Fruit fly (Drosophila melanogaster) whole organism, embryonic: Measurements from ENCODE around the gene hyd.

ENCODE experiments used
- CG11093 ChIP-seq: fragments of 200-800 bp; sonication (Bioruptor generic); IDR thresholded peaks from 3 replicates; pipeline ENCODE4 v1.3.6; 2022; ENCODE audit warnings: missing biosample characterization, missing genetic modification characterization
- CG11696 ChIP-seq: fragments of 200-800 bp; sonication (Bioruptor generic); IDR thresholded peaks from 2 replicates; pipeline ENCODE4 v1.3.6; 2022; ENCODE audit warnings: missing biosample characterization, missing genetic modification characterization
- CG11723 ChIP-seq: fragments of 200-800 bp; sonication (Bioruptor generic); optimal IDR thresholded peaks from 2 replicates; lab custom pipeline; 2017; ENCODE audit warnings: missing biosample characterization, mild to moderate bottlenecking, missing genetic modification characterization
- CG14667 ChIP-seq: fragments of 200-800 bp; sonication (Bioruptor generic); IDR thresholded peaks from 2 replicates; pipeline ENCODE4 v1.3.6; 2022; ENCODE audit warnings: missing biosample characterization, missing genetic modification characterization
- CG14710 ChIP-seq: fragments of 200-800 bp; sonication (Bioruptor generic); optimal IDR thresholded peaks from 3 replicates; lab custom pipeline; 2019; ENCODE audit warnings: missing biosample characterization, mild to moderate bottlenecking, missing genetic modification characterization, moderate library complexity
- CG1647 ChIP-seq: fragments of 200-800 bp; sonication (Bioruptor generic); optimal IDR thresholded peaks from 3 replicates; lab custom pipeline; 2016; ENCODE audit warnings: missing biosample characterization, missing genetic modification characterization
- CG17612 ChIP-seq: fragments of 200-800 bp; sonication (Bioruptor generic); IDR thresholded peaks from 2 replicates; pipeline ENCODE4 v1.3.6; 2022; ENCODE audit warnings: missing biosample characterization, missing genetic modification characterization
- CG18599 ChIP-seq: fragments of 200-800 bp; sonication (Bioruptor generic); optimal IDR thresholded peaks from 3 replicates; lab custom pipeline; 2017; ENCODE audit warnings: missing biosample characterization, missing genetic modification characterization, mild to moderate bottlenecking, moderate library complexity, missing genetic modification reagents
- CG2120 ChIP-seq: fragments of 200-800 bp; sonication (Bioruptor generic); optimal IDR thresholded peaks from 3 replicates; lab custom pipeline; 2016; ENCODE audit warnings: missing biosample characterization, missing genetic modification characterization
- CG31388 ChIP-seq: fragments of 200-800 bp; sonication (Bioruptor generic); optimal IDR thresholded peaks from 2 replicates; lab custom pipeline; 2016; ENCODE audit warnings: missing biosample characterization, missing genetic modification characterization
- CG3407 ChIP-seq: fragments of 200-800 bp; sonication (Bioruptor generic); optimal IDR thresholded peaks from 2 replicates; lab custom pipeline; 2018; ENCODE audit warnings: missing biosample characterization, mild to moderate bottlenecking, missing genetic modification characterization
- CG4424 ChIP-seq: fragments of 200-800 bp; sonication (Bioruptor generic); optimal IDR thresholded peaks from 3 replicates; lab custom pipeline; 2016; ENCODE audit warnings: missing biosample characterization, missing genetic modification characterization
- CG6791 ChIP-seq: fragments of 200-800 bp; sonication (Bioruptor generic); IDR thresholded peaks from 3 replicates; pipeline ENCODE4 v1.3.6; 2022; ENCODE audit warnings: missing biosample characterization, missing genetic modification characterization; ENCODE audit not compliant: partially characterized antibody
- CG7357 ChIP-seq: fragments of 200-800 bp; sonication (Bioruptor generic); IDR thresholded peaks from 3 replicates; pipeline ENCODE4 v1.3.6; 2022; ENCODE audit warnings: missing biosample characterization, missing genetic modification characterization
- CG7745 ChIP-seq: fragments of 200-800 bp; sonication (Bioruptor generic); optimal IDR thresholded peaks from 2 replicates; lab custom pipeline; 2018; ENCODE audit warnings: missing biosample characterization, mild to moderate bottlenecking, missing genetic modification characterization, moderate library complexity
- CG7839 ChIP-seq: fragments of 200-800 bp; sonication (Bioruptor generic); optimal IDR thresholded peaks from 3 replicates; lab custom pipeline; 2018; ENCODE audit warnings: missing biosample characterization, mild to moderate bottlenecking, missing genetic modification characterization, moderate library complexity
- CG7928 ChIP-seq: fragments of 200-800 bp; sonication (Bioruptor generic); optimal IDR thresholded peaks from 2 replicates; lab custom pipeline; 2017; ENCODE audit warnings: missing biosample characterization, mild to moderate bottlenecking, missing genetic modification characterization
- CG8765 ChIP-seq: fragments of 200-800 bp; sonication (Bioruptor generic); IDR thresholded peaks from 2 replicates; pipeline ENCODE4 v1.3.6; 2022; ENCODE audit warnings: missing biosample characterization, missing genetic modification characterization
- CG9727 ChIP-seq: fragments of 200-800 bp; sonication (Bioruptor generic); optimal IDR thresholded peaks from 3 replicates; lab custom pipeline; 2017; ENCODE audit warnings: missing biosample characterization, mild to moderate bottlenecking, missing genetic modification characterization
- CG9797 ChIP-seq: fragments of 200-800 bp; sonication (Bioruptor generic); optimal IDR thresholded peaks from 3 replicates; lab custom pipeline; 2018; ENCODE audit warnings: missing biosample characterization, mild to moderate bottlenecking, missing genetic modification characterization
- CHES-1-like ChIP-seq: fragments of 200-800 bp; sonication (Bioruptor generic); optimal IDR thresholded peaks from 2 replicates; lab custom pipeline; 2016; ENCODE audit warnings: missing biosample characterization, missing genetic modification characterization
- Chrac-16 ChIP-seq: fragments of 200-800 bp; sonication (Bioruptor generic); optimal IDR thresholded peaks from 3 replicates; lab custom pipeline; 2016; ENCODE audit warnings: missing biosample characterization, missing genetic modification characterization
- Dfd ChIP-seq, 2 experiments: fragments of >200 bp; optimal IDR thresholded peaks; 2 replicates each; lab custom pipeline; 2017; ENCODE audit warnings: missing biosample characterization in 2 of 2, missing genetic modification characterization in 2 of 2
- HLHmδ ChIP-seq: fragments of 200-800 bp; sonication (Bioruptor generic); optimal IDR thresholded peaks from 2 replicates; lab custom pipeline; 2018; ENCODE audit warnings: missing biosample characterization, mild to moderate bottlenecking, missing genetic modification characterization, moderate library complexity
- Mad ChIP-seq: fragments of 200-800 bp; sonication (Bioruptor generic); optimal IDR thresholded peaks from 2 replicates; lab custom pipeline; 2016; ENCODE audit warnings: missing biosample characterization, missing genetic modification characterization
- Med ChIP-seq: fragments of 200-800 bp; sonication (Bioruptor generic); peaks from one replicate; lab custom pipeline; 2016; ENCODE audit warnings: missing biosample characterization, missing genetic modification characterization, mild to moderate bottlenecking, inconsistent platforms, moderate library complexity
- Meics ChIP-seq: fragments of 200-800 bp; sonication (Bioruptor generic); optimal IDR thresholded peaks from 2 replicates; lab custom pipeline; 2017; ENCODE audit warnings: missing biosample characterization, mild to moderate bottlenecking, missing genetic modification characterization
- NfI ChIP-seq: fragments of 200-800 bp; sonication (Bioruptor generic); optimal IDR thresholded peaks from 3 replicates; lab custom pipeline; 2018; ENCODE audit warnings: missing biosample characterization, mild to moderate bottlenecking, missing genetic modification characterization, moderate library complexity
- Opbp ChIP-seq: fragments of 200-800 bp; sonication (Bioruptor generic); IDR thresholded peaks from 3 replicates; pipeline ENCODE4 v1.3.6; 2022; ENCODE audit warnings: missing biosample characterization, missing genetic modification characterization; ENCODE audit not compliant: partially characterized antibody
- Sox100B ChIP-seq: fragments of 200-800 bp; sonication (Bioruptor generic); optimal IDR thresholded peaks from 3 replicates; lab custom pipeline; 2018; ENCODE audit warnings: missing biosample characterization, mild to moderate bottlenecking, missing genetic modification characterization
- Sry-δ ChIP-seq: fragments of 200-800 bp; sonication (Bioruptor generic); optimal IDR thresholded peaks from 2 replicates; lab custom pipeline; 2016; ENCODE audit warnings: missing biosample characterization, missing genetic modification characterization
- Trl ChIP-seq, 3 experiments: fragments of >200 bp in 2 of 3; fragments of 200-800 bp in 1 of 3; sonication (Bioruptor generic) in 1 of 3; optimal IDR thresholded peaks; 2 replicates in 1 of 3; 3 replicates in 2 of 3; lab custom pipeline; 2016 to 2017; ENCODE audit warnings: missing biosample characterization in 1 of 3, missing genetic modification characterization in 1 of 3
- Vsx1 ChIP-seq: fragments of 200-800 bp; sonication (Bioruptor generic); optimal IDR thresholded peaks from 2 replicates; lab custom pipeline; 2017; ENCODE audit warnings: missing biosample characterization, mild to moderate bottlenecking, missing genetic modification characterization, missing genetic modification reagents
- amos ChIP-seq: fragments of 200-800 bp; sonication (Bioruptor generic); IDR thresholded peaks from 2 replicates; pipeline ENCODE4 v1.3.6; 2022; ENCODE audit warnings: missing biosample characterization, missing genetic modification characterization; ENCODE audit not compliant: partially characterized antibody
- br ChIP-seq: fragments of >200 bp; optimal IDR thresholded peaks from 2 replicates; lab custom pipeline; 2017
- btn ChIP-seq: fragments of 200-800 bp; sonication (Bioruptor generic); optimal IDR thresholded peaks from 2 replicates; lab custom pipeline; 2016; ENCODE audit warnings: missing biosample characterization, missing genetic modification characterization
- chm ChIP-seq: fragments of 200-800 bp; sonication (Bioruptor generic); IDR thresholded peaks from 2 replicates; pipeline ENCODE4 v1.3.6; 2022; ENCODE audit warnings: missing biosample characterization, missing genetic modification characterization
- disco-r ChIP-seq: fragments of 200-800 bp; sonication (Bioruptor generic); optimal IDR thresholded peaks from 2 replicates; lab custom pipeline; 2016; ENCODE audit warnings: missing biosample characterization, missing genetic modification characterization
- emc ChIP-seq: fragments of 200-800 bp; sonication (Bioruptor generic); optimal IDR thresholded peaks from 2 replicates; lab custom pipeline; 2016; ENCODE audit warnings: missing biosample characterization, missing genetic modification characterization
- fd96Cb ChIP-seq: fragments of 200-800 bp; sonication (Bioruptor generic); optimal IDR thresholded peaks from 2 replicates; lab custom pipeline; 2018; ENCODE audit warnings: missing biosample characterization, mild to moderate bottlenecking, missing genetic modification characterization, moderate library complexity
- gt ChIP-seq: fragments of 200-800 bp; sonication (Bioruptor generic); IDR thresholded peaks from 2 replicates; pipeline ENCODE4 v1.3.6; 2022; ENCODE audit warnings: missing biosample characterization, missing genetic modification characterization
- insv ChIP-seq, 2 experiments: fragments of 200-800 bp; sonication (Bioruptor generic); optimal IDR thresholded peaks; 3 replicates each; lab custom pipeline; 2016 to 2018; ENCODE audit warnings: missing biosample characterization in 2 of 2, missing genetic modification characterization in 2 of 2
- kni ChIP-seq: fragments of 200-800 bp; sonication (Bioruptor generic); optimal IDR thresholded peaks from 3 replicates; lab custom pipeline; 2017; ENCODE audit warnings: mild to moderate bottlenecking, missing biosample characterization, missing genetic modification reagents, missing genetic modification characterization
- lmd ChIP-seq: fragments of 200-800 bp; sonication (Bioruptor generic); IDR thresholded peaks from 2 replicates; pipeline ENCODE4 v1.3.6; 2022; ENCODE audit warnings: missing biosample characterization, missing genetic modification characterization
- nmo ChIP-seq: fragments of 200-800 bp; sonication (Bioruptor generic); optimal IDR thresholded peaks from 2 replicates; lab custom pipeline; 2018; ENCODE audit warnings: missing biosample characterization, mild to moderate bottlenecking, missing genetic modification characterization, moderate library complexity
- pzg ChIP-seq: fragments of 200-800 bp; sonication (Bioruptor generic); optimal IDR thresholded peaks from 3 replicates; lab custom pipeline; 2018; ENCODE audit warnings: missing biosample characterization, mild to moderate bottlenecking, missing genetic modification characterization, moderate library complexity
- row ChIP-seq: fragments of 200-800 bp; sonication (Bioruptor generic); IDR thresholded peaks from 3 replicates; pipeline ENCODE4 v1.3.6; 2022; ENCODE audit warnings: missing biosample characterization, missing genetic modification characterization
- scrt ChIP-seq: fragments of 200-800 bp; sonication (Bioruptor generic); optimal IDR thresholded peaks from 2 replicates; lab custom pipeline; 2018; ENCODE audit warnings: missing biosample characterization, mild to moderate bottlenecking, missing genetic modification characterization, moderate library complexity
- sens-2 ChIP-seq: fragments of 200-800 bp; sonication (Bioruptor generic); IDR thresholded peaks from 2 replicates; pipeline ENCODE4 v1.3.6; 2022; ENCODE audit warnings: missing biosample characterization, missing genetic modification characterization
- seq ChIP-seq: fragments of 200-800 bp; sonication (Bioruptor generic); IDR thresholded peaks from 2 replicates; pipeline ENCODE4 v1.3.6; 2022; ENCODE audit warnings: missing biosample characterization, missing genetic modification characterization
- trh ChIP-seq: fragments of 200-800 bp; sonication (Bioruptor generic); optimal IDR thresholded peaks from 2 replicates; lab custom pipeline; 2016; ENCODE audit warnings: missing biosample characterization, missing genetic modification characterization
- zen ChIP-seq: fragments of 200-800 bp; sonication (Bioruptor generic); optimal IDR thresholded peaks from 3 replicates; lab custom pipeline; 2018; ENCODE audit warnings: missing biosample characterization, mild to moderate bottlenecking, missing genetic modification characterization, moderate library complexity

Gene hyd

DNA sequence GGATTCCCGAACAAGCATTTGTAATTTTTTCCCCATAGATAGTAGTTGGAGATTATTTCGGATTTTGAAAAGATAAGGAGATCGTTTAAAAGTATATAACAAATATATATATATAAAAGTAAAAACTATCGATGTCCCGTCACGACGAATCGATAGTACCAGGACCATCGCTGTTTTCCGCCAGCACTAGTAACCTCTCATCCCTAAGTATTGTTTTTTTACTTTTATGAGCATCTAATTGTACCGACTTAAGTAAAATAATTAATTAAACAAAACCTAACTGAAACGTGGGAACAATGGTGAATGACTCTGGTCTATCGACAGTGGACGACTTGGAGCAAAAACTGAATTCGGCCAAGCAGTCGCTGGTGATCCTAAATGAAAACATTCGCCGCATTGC lies 15.3 kb upstream of the hyd start, which contains the start of gene Pnn (continued):
- TF ChIP-seq Mad (GFP tag; lab: Kevin White, UChicago): no peak
- peak; percentile 39 for TF ChIP-seq zen (tag; lab: Kevin White, UChicago)
- TF ChIP-seq gt (GFP tag; lab: Robert Waterston, UW): no peak
- TF ChIP-seq CG7357 (GFP tag; lab: Robert Waterston, UW): no peak
- peak; percentile 93 for TF ChIP-seq amos (GFP tag; lab: Robert Waterston, UW)
- TF ChIP-seq CG11093 (GFP tag; lab: Robert Waterston, UW): no peak
- TF ChIP-seq insv (GFP tag; optimal IDR thresholded peaks at IDR 0.05; lab: Kevin White, UChicago): no peak
- TF ChIP-seq scrt (GFP tag; lab: Kevin White, UChicago): no peak
- TF ChIP-seq CG6791 (GFP tag; lab: Robert Waterston, UW): peak; percentile 88
- TF ChIP-seq Sry-δ (GFP tag; lab: Kevin White, UChicago): peak; percentile 83
- no peak for TF ChIP-seq Vsx1 (GFP tag; lab: Kevin White, UChicago)
- no peak for TF ChIP-seq CG7928
- no peak for TF ChIP-seq HLHmδ (GFP tag; lab: Kevin White, UChicago)
- TF ChIP-seq CG11696 (GFP tag; lab: Robert Waterston, UW): no peak
- no peak for TF ChIP-seq CG14667 (GFP tag; lab: Robert Waterston, UW)
- TF ChIP-seq Sox100B (GFP tag; lab: Kevin White, UChicago): peak; percentile 6
- no peak for TF ChIP-seq chm
- TF ChIP-seq kni (GFP tag; lab: Kevin White, UChicago): no peak
- TF ChIP-seq sens-2 (GFP tag; lab: Robert Waterston, UW): no peak
- peak; percentile 56 for TF ChIP-seq Med
- no peak for TF ChIP-seq CHES-1-like (GFP tag; lab: Kevin White, UChicago)
- no peak for TF ChIP-seq Trl (optimal IDR thresholded peaks at IDR 0.05; lab: Kevin White, UChicago)
- TF ChIP-seq Trl (GFP tag; optimal IDR thresholded peaks at IDR 0.05; lab: Kevin White, UChicago): no peak
- peak; percentile 47 for TF ChIP-seq nmo (GFP tag; lab: Kevin White, UChicago)
- no peak for TF ChIP-seq CG11723 (GFP tag; lab: Kevin White, UChicago)
- TF ChIP-seq Opbp (GFP tag; lab: Robert Waterston, UW): peak; percentile 94
- peak; percentile 84 for TF ChIP-seq row (GFP tag; lab: Robert Waterston, UW)
- TF ChIP-seq pzg (GFP tag; lab: Kevin White, UChicago): peak; percentile 53
- peak; percentile 16 for TF ChIP-seq CG2120 (GFP tag; lab: Kevin White, UChicago)
- TF ChIP-seq NfI (GFP tag; lab: Kevin White, UChicago): no peak
- peak; percentile 17 for TF ChIP-seq CG9797
- no peak for TF ChIP-seq Dfd (GFP tag; optimal IDR thresholded peaks at IDR 0.05; lab: Kevin White, UChicago)
- no peak for TF ChIP-seq btn (GFP tag; lab: Kevin White, UChicago)
- TF ChIP-seq CG3407 (GFP tag; lab: Kevin White, UChicago): no peak
- TF ChIP-seq br (lab: Kevin White, UChicago): no peak
- no peak for TF ChIP-seq CG4424 (GFP tag; lab: Kevin White, UChicago)
- TF ChIP-seq seq: no peak
- no peak for TF ChIP-seq CG17612
- no peak for TF ChIP-seq CG31388
- TF ChIP-seq CG14710: peak; percentile 59
- TF ChIP-seq Meics (GFP tag; lab: Kevin White, UChicago): no peak
- TF ChIP-seq fd96Cb (tag; lab: Kevin White, UChicago): no peak
- no peak for TF ChIP-seq CG8765 (GFP tag; lab: Robert Waterston, UW)
- TF ChIP-seq lmd (GFP tag; lab: Robert Waterston, UW): no peak
- peak; percentile 44 for TF ChIP-seq CG7745 (tag; lab: Kevin White, UChicago)
- TF ChIP-seq disco-r (GFP tag; lab: Kevin White, UChicago): no peak
- no peak for TF ChIP-seq CG7839 (tag; lab: Kevin White, UChicago)
- TF ChIP-seq CG18599 (GFP tag; lab: Kevin White, UChicago): no peak
- TF ChIP-seq Chrac-16 (GFP tag; lab: Kevin White, UChicago): no peak
- no peak for TF ChIP-seq emc (GFP tag; lab: Kevin White, UChicago)
- no peak for TF ChIP-seq CG9727 (GFP tag; lab: Kevin White, UChicago)
- TF ChIP-seq trh (GFP tag; lab: Kevin White, UChicago): no peak
- no peak for TF ChIP-seq CG1647 (GFP tag; lab: Kevin White, UChicago)
